Fruit fly (Drosophila melanogaster) whole organism, adult: ENCODE results near the gene CG7058.

Source experiments
- CG12768 ChIP-seq: fragments of 200-800 bp; sonication (Bioruptor generic); optimal IDR thresholded peaks from 2 replicates; lab custom pipeline; 2017; ENCODE audit warnings: missing biosample characterization, missing genetic modification characterization, mild to moderate bottlenecking, moderate library complexity, missing genetic modification reagents
- CG14711 ChIP-seq: fragments of 200-800 bp; sonication (Bioruptor generic); optimal IDR thresholded peaks from 2 replicates; lab custom pipeline; 2018; ENCODE audit warnings: missing biosample characterization, mild to moderate bottlenecking, missing genetic modification characterization, moderate library complexity
- CG1620 ChIP-seq: fragments of 200-800 bp; sonication (Bioruptor generic); optimal IDR thresholded peaks from 2 replicates; lab custom pipeline; 2016; ENCODE audit warnings: missing biosample characterization, missing genetic modification characterization
- CG33017 ChIP-seq: fragments of 200-800 bp; sonication (Bioruptor generic); optimal IDR thresholded peaks from 2 replicates; lab custom pipeline; 2018; ENCODE audit warnings: missing biosample characterization, mild to moderate bottlenecking, missing genetic modification characterization, moderate library complexity
- Clk ChIP-seq: fragments of 200-800 bp; sonication (Bioruptor generic); optimal IDR thresholded peaks from 2 replicates; lab custom pipeline; 2017; ENCODE audit warnings: missing biosample characterization, missing genetic modification characterization
- Crg-1 ChIP-seq: fragments of 200-800 bp; sonication (Bioruptor generic); optimal IDR thresholded peaks from 2 replicates; lab custom pipeline; 2016; ENCODE audit warnings: missing biosample characterization, missing genetic modification characterization
- bab1 ChIP-seq: fragments of 200-800 bp; sonication (Bioruptor generic); optimal IDR thresholded peaks from 3 replicates; lab custom pipeline; 2019; ENCODE audit warnings: missing biosample characterization, mild to moderate bottlenecking, missing genetic modification characterization, moderate library complexity
- cic ChIP-seq: fragments of 200-800 bp; sonication (Bioruptor generic); optimal IDR thresholded peaks from 2 replicates; lab custom pipeline; 2017; ENCODE audit warnings: missing biosample characterization, mild to moderate bottlenecking, missing genetic modification characterization, moderate library complexity
- cnc ChIP-seq, 2 experiments: fragments of >200 bp; optimal IDR thresholded peaks; 2 replicates each; lab custom pipeline; 2017
- kay ChIP-seq: fragments of 200-800 bp; sonication (Bioruptor generic); peaks from one replicate; lab custom pipeline; 2016; ENCODE audit warnings: missing biosample characterization, missing genetic modification characterization, borderline replicate concordance
- pad ChIP-seq: fragments of 200-800 bp; sonication (Bioruptor generic); optimal IDR thresholded peaks from 3 replicates; lab custom pipeline; 2017; ENCODE audit warnings: missing biosample characterization, missing genetic modification characterization, mild to moderate bottlenecking, moderate library complexity, missing genetic modification reagents
- tj ChIP-seq: fragments of 200-800 bp; sonication (Bioruptor generic); optimal IDR thresholded peaks from 3 replicates; lab custom pipeline; 2017; ENCODE audit warnings: missing biosample characterization, mild to moderate bottlenecking, missing genetic modification characterization, moderate library complexity
- toe ChIP-seq: fragments of 200-800 bp; sonication (Bioruptor generic); optimal IDR thresholded peaks from 2 replicates; lab custom pipeline; 2016; ENCODE audit warnings: missing biosample characterization, missing genetic modification characterization

DNA sequence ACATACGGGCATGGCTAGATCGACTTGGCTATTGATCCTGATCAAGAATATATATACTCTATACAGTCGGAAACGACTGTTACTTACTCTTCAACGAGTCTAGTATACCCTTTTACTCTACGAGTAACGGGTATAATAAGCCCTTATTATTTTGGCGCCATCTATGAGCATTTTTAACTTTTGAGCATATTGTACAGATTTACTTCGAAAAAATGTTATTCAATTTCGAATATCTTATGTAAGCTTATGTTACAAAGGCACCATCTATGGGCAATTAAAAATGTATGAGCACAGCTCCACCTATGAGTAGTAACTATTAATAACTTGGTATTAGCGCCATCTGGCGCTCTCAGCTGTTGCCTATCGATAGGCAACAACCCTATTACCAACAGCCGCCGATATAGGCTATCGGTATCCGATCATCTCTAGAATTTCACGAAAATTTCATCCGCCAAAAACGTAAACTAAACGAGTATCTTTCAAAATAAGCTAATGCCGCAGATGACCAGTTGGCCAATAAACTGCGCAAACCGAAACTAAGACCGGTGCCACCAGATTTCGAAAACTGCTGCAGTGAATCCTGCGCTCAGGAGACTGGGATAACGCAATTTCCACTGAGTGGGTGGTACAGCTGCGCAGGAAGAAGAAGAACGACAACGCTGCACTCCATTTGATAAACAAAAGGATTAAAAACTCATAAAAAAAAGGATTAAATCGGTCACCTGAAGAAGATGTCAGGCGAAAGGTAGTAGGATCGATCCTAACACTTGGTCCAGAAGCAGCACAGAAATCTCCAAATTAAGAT lies 36.9 kb downstream of the CG7058 start, which contains the start of gene htk:
- TF ChIP-seq tj (GFP tag; lab: Kevin White, UChicago) (peak; percentile 23), cnc (optimal IDR thresholded peaks at IDR 0.05; lab: Kevin White, UChicago) (no peak), CG1620 (GFP tag; lab: Kevin White, UChicago) (peak; percentile 88), Clk (no peak), pad (GFP tag; lab: Kevin White, UChicago) (peak; percentile 60), CG14711 (peak; percentile 96), toe (GFP tag; lab: Kevin White, UChicago) (no peak), CG33017 (tag; lab: Kevin White, UChicago) (no peak), kay (GFP tag; lab: Kevin White, UChicago) (no peak), CG12768 (GFP tag; lab: Kevin White, UChicago) (no peak), cic (GFP tag; lab: Kevin White, UChicago) (no peak), Crg-1 (peak; percentile 70), bab1 (GFP tag; lab: Kevin White, UChicago) (peak; percentile 78)
